Worm (Caenorhabditis elegans) whole organism, L4/young adult: ENCODE results near the gene R05G9R.1.

Source experiments
- W03F9.2 ChIP-seq: fragments of 150-350 bp; optimal IDR thresholded peaks from 2 replicates; lab custom pipeline; 2014; ENCODE audit warnings: missing biosample characterization, missing genetic modification characterization
- dao-5 ChIP-seq: sonication (generic microtip); optimal IDR thresholded peaks from 2 replicates; lab custom pipeline; 2016; ENCODE audit warnings: missing genotype, missing genetic modification characterization, moderate library complexity, missing compliant biosample characterization
- him-1 ChIP-seq: sonication (generic microtip); optimal IDR thresholded peaks from 2 replicates; lab custom pipeline; 2016; ENCODE audit warnings: missing genotype, missing genetic modification reagents, missing genetic modification characterization, missing compliant biosample characterization

- TF ChIP-seq him-1 (tag; lab: Kevin White, UChicago) (no peak), W03F9.2 (tag; lab: Kevin White, UChicago) (no peak), dao-5 (tag; lab: Kevin White, UChicago) (no peak)
Measured at ce11 chrII:6470985-6471384, 42.8 kb downstream of the R05G9R.1 start, which contains the start of gene dgk-5.
